Worm (Caenorhabditis elegans): ENCODE results near the gene dod-23.

DNA sequence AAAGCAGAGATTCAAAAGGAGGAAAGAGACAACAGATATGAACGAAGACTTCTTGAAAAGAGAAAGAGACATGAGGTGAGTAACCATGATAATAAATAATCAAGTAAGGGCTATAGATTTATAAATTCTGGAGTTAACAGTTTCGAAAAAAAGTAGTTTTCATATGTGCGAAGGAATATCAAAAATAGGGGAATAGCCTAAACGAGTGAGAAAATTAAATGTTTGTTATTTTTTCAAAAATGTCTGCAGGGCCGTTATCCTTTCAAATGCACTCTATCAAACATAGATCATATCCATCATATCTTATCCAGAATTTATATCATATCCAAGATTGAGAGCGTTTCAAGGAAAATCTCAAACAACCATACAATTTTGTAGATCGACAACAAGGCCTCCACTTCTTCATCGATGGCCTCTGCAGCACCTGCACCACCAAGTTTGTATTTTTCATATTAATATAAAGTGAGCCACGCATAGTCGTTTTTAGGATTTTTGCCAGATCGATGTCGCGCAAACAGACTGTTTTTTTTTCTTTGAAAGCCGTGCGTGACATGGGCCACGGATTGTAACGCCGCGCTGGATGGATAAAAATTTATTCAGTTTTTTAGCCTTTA, 21.9 kb upstream of the dod-23 start:
- no peak for TF ChIP-seq hmbx-1 (tag; optimal IDR thresholded peaks at IDR 0.05)
- TF ChIP-seq F13C5.2 (tag; optimal IDR thresholded peaks at IDR 0.05) = no peak
- TF ChIP-seq ama-1 (optimal IDR thresholded peaks at IDR 0.05) = no peak
- TF ChIP-seq flt-1 (GFP tag; IDR thresholded peaks at IDR 0.05) = no peak
- TF ChIP-seq tbx-37 (GFP tag; conservative IDR thresholded peaks at IDR 0.05) = no peak
- no peak for TF ChIP-seq hmg-4 (GFP tag; optimal IDR thresholded peaks at IDR 0.05)

Data from whole organism, early embryonic.